Worm (Caenorhabditis elegans) whole organism, L3 larva: ENCODE results near the gene EGAP2.1.

Source experiments
- aly-2 ChIP-seq: fragments of 150-350 bp; optimal IDR thresholded peaks from 2 replicates; lab custom pipeline; 2014; ENCODE audit warnings: missing biosample characterization, missing genetic modification characterization
- ama-1 ChIP-seq: fragments of 150-350 bp; optimal IDR thresholded peaks from 2 replicates; lab custom pipeline; 2018
- ceh-82 ChIP-seq: fragments of 150-350 bp; optimal IDR thresholded peaks from 2 replicates; lab custom pipeline; 2014; ENCODE audit warnings: missing biosample characterization, missing genetic modification characterization
- egl-27 ChIP-seq: sonication (generic microtip); optimal IDR thresholded peaks from 4 replicates; lab custom pipeline; 2017; ENCODE audit warnings: missing biosample characterization, missing genetic modification reagents, missing genetic modification characterization
- egl-5 ChIP-seq: fragments of 150-350 bp; optimal IDR thresholded peaks from 2 replicates; lab custom pipeline; 2017; ENCODE audit warnings: missing biosample characterization, missing genetic modification reagents, missing genetic modification characterization, inconsistent platforms
- elt-1 ChIP-seq: fragments of 150-350 bp; optimal IDR thresholded peaks from 2 replicates; lab custom pipeline; 2014; ENCODE audit warnings: missing biosample characterization, missing genetic modification characterization
- elt-2 ChIP-seq: sonication (generic microtip); optimal IDR thresholded peaks from 2 replicates; lab custom pipeline; 2016; ENCODE audit warnings: missing genetic modification reagents, mild to moderate bottlenecking, missing genetic modification characterization, missing compliant biosample characterization
- elt-3 ChIP-seq, 3 experiments: fragments of 150-350 bp in 1 of 3; sonication (generic microtip) in 2 of 3; optimal IDR thresholded peaks; 2 replicates in 2 of 3; 4 replicates in 1 of 3; lab custom pipeline; 2014 to 2017; ENCODE audit warnings: missing biosample characterization in 3 of 3, missing genetic modification characterization in 3 of 3
- eor-1 ChIP-seq, 2 experiments: fragments of 150-350 bp; optimal IDR thresholded peaks; 2 replicates each; lab custom pipeline; 2014 to 2018; ENCODE audit warnings: missing biosample characterization in 2 of 2, missing genetic modification characterization in 2 of 2
- fkh-2 ChIP-seq: fragments of 150-350 bp; optimal IDR thresholded peaks from 2 replicates; lab custom pipeline; 2014; ENCODE audit warnings: missing biosample characterization, missing genetic modification reagents, missing genetic modification characterization
- fos-1 ChIP-seq: fragments of 150-350 bp; optimal IDR thresholded peaks from 2 replicates; lab custom pipeline; 2014; ENCODE audit warnings: missing biosample characterization, missing genetic modification characterization
- hmg-11 ChIP-seq: sonication (generic microtip); optimal IDR thresholded peaks from 2 replicates; lab custom pipeline; 2016; ENCODE audit warnings: missing genetic modification characterization, missing compliant biosample characterization
- jun-1 ChIP-seq: fragments of 150-350 bp; optimal IDR thresholded peaks from 2 replicates; lab custom pipeline; 2014; ENCODE audit warnings: missing biosample characterization, missing genetic modification reagents, missing genetic modification characterization
- lin-39 ChIP-seq: fragments of 150-350 bp; optimal IDR thresholded peaks from 2 replicates; lab custom pipeline; 2018; ENCODE audit warnings: missing biosample characterization, missing genetic modification reagents, missing genetic modification characterization
- lsy-12 ChIP-seq: sonication (generic microtip); optimal IDR thresholded peaks from 2 replicates; lab custom pipeline; 2016; ENCODE audit warnings: mild to moderate bottlenecking, missing genetic modification characterization, missing compliant biosample characterization
- nfya-1 ChIP-seq: sonication (generic microtip); optimal IDR thresholded peaks from 2 replicates; lab custom pipeline; 2017; ENCODE audit warnings: missing genetic modification characterization, mild to moderate bottlenecking, missing compliant biosample characterization, antibody characterized with exemption, moderate library complexity; ENCODE audit not compliant: insufficient read depth
- nhr-12 ChIP-seq: fragments of 150-350 bp; optimal IDR thresholded peaks from 2 replicates; lab custom pipeline; 2014; ENCODE audit warnings: missing biosample characterization, missing genetic modification characterization
- nhr-23 ChIP-seq: fragments of 150-350 bp; optimal IDR thresholded peaks from 2 replicates; lab custom pipeline; 2014; ENCODE audit warnings: missing biosample characterization, missing genetic modification reagents, missing genetic modification characterization
- nhr-25 ChIP-seq: sonication (generic microtip); optimal IDR thresholded peaks from 2 replicates; lab custom pipeline; 2017; ENCODE audit warnings: missing biosample characterization, missing genetic modification characterization
- pha-4 ChIP-seq: fragments of 150-350 bp; optimal IDR thresholded peaks from 2 replicates; lab custom pipeline; 2014; ENCODE audit warnings: missing biosample characterization, missing genetic modification reagents, missing genetic modification characterization
- pqm-1 ChIP-seq: fragments of 150-350 bp; optimal IDR thresholded peaks from 2 replicates; lab custom pipeline; 2017; ENCODE audit warnings: missing biosample characterization, missing genetic modification characterization, inconsistent platforms
- skn-1 ChIP-seq: fragments of 150-350 bp; optimal IDR thresholded peaks from 2 replicates; lab custom pipeline; 2014; ENCODE audit warnings: missing biosample characterization, missing genetic modification characterization
- snpc-4 ChIP-seq: fragments of 150-350 bp; optimal IDR thresholded peaks from 2 replicates; lab custom pipeline; 2014; ENCODE audit warnings: missing biosample characterization, missing genetic modification characterization
- zag-1 ChIP-seq: fragments of 150-350 bp; optimal IDR thresholded peaks from 2 replicates; lab custom pipeline; 2014; ENCODE audit warnings: missing biosample characterization, missing genetic modification characterization
- ztf-11 ChIP-seq: fragments of 150-350 bp; optimal IDR thresholded peaks from 2 replicates; lab custom pipeline; 2014; ENCODE audit warnings: missing biosample characterization, missing genetic modification characterization

EGAP2.1 gene

ce11 chrII:5200205-5200604, 31.0 kb upstream of the EGAP2.1 start:
- TF ChIP-seq snpc-4 (tag; lab: Kevin White, UChicago) (peak; percentile 78), nfya-1 (tag; lab: Kevin White, UChicago) (peak; percentile 6), elt-2 (tag; lab: Kevin White, UChicago) (peak; percentile 40)
- TF ChIP-seq, all 47 proteins: peak for 3; not testable (repeated sequence) for 44

ce11 chrII:5200987-5201582, 30.1 kb upstream of the EGAP2.1 start:
- TF ChIP-seq nhr-25 (tag; lab: Kevin White, UChicago) (no peak), lsy-12 (no peak), snpc-4 (tag; lab: Kevin White, UChicago) (peak; percentile 63), egl-5 (peak; percentile 37), pha-4 (tag; lab: Kevin White, UChicago) (peak; percentile 56), nhr-23 (tag; lab: Kevin White, UChicago) (peak; percentile 0), elt-1 (tag; lab: Kevin White, UChicago) (peak; percentile 9), ama-1 (lab: Kevin White, UChicago) (peak; percentile 30), nfya-1 (tag; lab: Kevin White, UChicago) (peak; percentile 59), ceh-82 (no peak), hmg-11 (peak; percentile 3)
- TF ChIP-seq, all 47 proteins: peak for 8

DNA sequence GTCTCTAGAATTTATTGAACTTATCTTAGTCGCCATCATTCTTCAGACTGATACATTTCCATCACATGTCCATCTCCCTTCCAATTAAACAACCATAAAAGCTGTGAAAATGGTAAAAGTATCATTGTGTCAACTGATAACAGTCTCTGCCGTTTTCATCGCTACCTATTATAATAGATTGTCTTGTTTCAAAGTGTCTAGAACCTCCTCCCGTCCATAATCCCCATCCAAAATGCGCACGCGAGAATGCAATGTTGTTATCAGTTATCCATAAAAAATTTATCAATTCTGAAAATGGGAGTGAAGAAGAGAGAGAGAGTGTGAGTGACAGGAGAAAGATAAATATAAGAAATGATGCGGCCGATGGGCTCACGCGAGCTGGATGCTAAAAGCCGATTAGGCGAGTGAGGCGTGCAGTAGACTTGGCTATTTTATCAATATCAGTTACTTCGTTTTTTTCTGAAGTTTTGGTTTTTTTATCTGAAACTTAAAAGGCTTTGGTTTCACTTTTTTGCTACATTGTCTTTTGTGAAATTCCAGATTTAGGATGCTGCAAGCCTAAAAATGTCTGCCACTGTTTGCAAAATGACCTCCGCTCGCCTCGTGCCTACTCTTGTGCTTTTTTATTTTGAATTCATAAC, 29.2 kb upstream of the EGAP2.1 start:
- peak; percentile 75 for TF ChIP-seq jun-1 (tag; lab: Kevin White, UChicago)
- TF ChIP-seq ama-1 (lab: Kevin White, UChicago), result peak; percentile 49
- peak; percentile 98 for TF ChIP-seq pqm-1 (tag; lab: Kevin White, UChicago)
- TF ChIP-seq ztf-11 (tag; lab: Kevin White, UChicago), result no peak
- TF ChIP-seq pha-4 (tag; lab: Kevin White, UChicago), result peak; percentile 33
- peak; percentile 12 for TF ChIP-seq nfya-1 (tag; lab: Kevin White, UChicago)
- no peak for TF ChIP-seq fos-1 (tag; lab: Kevin White, UChicago)
- peak; percentile 100 for TF ChIP-seq elt-2 (tag; lab: Kevin White, UChicago)
- TF ChIP-seq aly-2, result no peak

- TF ChIP-seq skn-1 (tag; lab: Kevin White, UChicago), result peak; percentile 8
- no peak for TF ChIP-seq eor-1 (tag; optimal IDR thresholded peaks at IDR 0.05; lab: Kevin White, UChicago)
- no peak for TF ChIP-seq zag-1 (tag; lab: Kevin White, UChicago)
- TF ChIP-seq elt-3 (tag; optimal IDR thresholded peaks at IDR 0.05; lab: Kevin White, UChicago), result no peak
- no peak for TF ChIP-seq lin-39 (tag; lab: Kevin White, UChicago)
- peak; percentile 95 for TF ChIP-seq elt-2 (tag; lab: Kevin White, UChicago)
- TF ChIP-seq pqm-1 (tag; lab: Kevin White, UChicago), result peak; percentile 68
- TF ChIP-seq fkh-2 (tag; lab: Kevin White, UChicago), result no peak
- no peak for TF ChIP-seq ztf-11 (tag; lab: Kevin White, UChicago)
- peak; percentile 38 for TF ChIP-seq nfya-1 (tag; lab: Kevin White, UChicago)
- no peak for TF ChIP-seq snpc-4 (tag; lab: Kevin White, UChicago)
- peak; percentile 38 for TF ChIP-seq pha-4 (tag; lab: Kevin White, UChicago)
- TF ChIP-seq aly-2, result no peak
- TF ChIP-seq fos-1 (tag; lab: Kevin White, UChicago), result no peak
- no peak for TF ChIP-seq nhr-12
- TF ChIP-seq, all 47 proteins: peak for 5
These were observed 28.3 kb upstream of the EGAP2.1 start, which contains the start of gene ampd-1 for ce11 chrII:5202930-5203329. Gene ampd-1, plus strand, starts transcription at chrII:5203322.

DNA sequence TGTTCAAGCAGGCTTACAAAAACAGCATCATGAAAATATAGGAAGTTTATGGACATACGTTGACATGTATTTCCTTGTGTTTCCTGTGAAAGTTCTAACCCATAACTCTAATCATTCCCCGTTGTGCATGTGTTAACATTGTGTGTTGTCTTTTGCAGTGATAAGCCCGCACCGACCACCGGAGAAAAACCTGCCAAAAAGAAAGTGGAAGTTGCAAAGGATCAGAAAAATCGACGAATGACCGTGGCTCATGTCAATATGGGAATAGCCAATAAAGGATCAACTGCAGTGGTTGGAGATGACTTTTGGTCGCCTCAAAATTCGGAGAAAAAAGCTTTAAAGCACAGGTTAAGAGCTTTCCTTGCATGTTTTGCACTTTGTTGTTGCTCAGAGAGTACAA, 25.9 kb upstream of the EGAP2.1 start:
- TF ChIP-seq ztf-11 (tag; lab: Kevin White, UChicago) (no peak), elt-3 (tag; optimal IDR thresholded peaks at IDR 0.05; lab: Kevin White, UChicago) (no peak), elt-2 (tag; lab: Kevin White, UChicago) (peak; percentile 39), eor-1 (tag; optimal IDR thresholded peaks at IDR 0.05; lab: Kevin White, UChicago) (no peak), nhr-12 (no peak), egl-27 (tag; lab: Kevin White, UChicago) (no peak)
- TF ChIP-seq, all 47 proteins: peak for 1

ce11 chrII:5209122-5209521, 22.1 kb upstream of the EGAP2.1 start:
- TF ChIP-seq lsy-12, result no peak
- peak; percentile 55 for TF ChIP-seq ama-1 (lab: Kevin White, UChicago)
